Worm (Caenorhabditis elegans) whole organism, mixed stage, embryonic: ENCODE measurements around the gene nas-11.

Experiments
- ceh-43 ChIP-seq: fragments of 200-800 bp; sonication (Bioruptor generic); optimal IDR thresholded peaks from 2 replicates; lab custom pipeline; 2018; ENCODE audit warnings: mild to moderate bottlenecking, missing genetic modification characterization, moderate library complexity, missing compliant biosample characterization
- cnd-1 ChIP-seq: fragments of 200-800 bp; sonication (Bioruptor generic); optimal IDR thresholded peaks from 2 replicates; lab custom pipeline; 2018; ENCODE audit warnings: mild to moderate bottlenecking, missing genetic modification characterization, missing compliant biosample characterization
- elt-1 ChIP-seq: sonication (generic microtip); optimal IDR thresholded peaks from 2 replicates; lab custom pipeline; 2017; ENCODE audit warnings: missing genetic modification characterization, mild to moderate bottlenecking, missing compliant biosample characterization, antibody characterized with exemption, moderate library complexity, borderline replicate concordance; ENCODE audit not compliant: insufficient read depth
- flh-1 ChIP-seq: fragments of 200-800 bp; sonication (Bioruptor generic); optimal IDR thresholded peaks from 2 replicates; lab custom pipeline; 2018; ENCODE audit warnings: mild to moderate bottlenecking, missing genetic modification characterization, moderate library complexity, missing compliant biosample characterization
- lin-13 ChIP-seq: fragments of 150-350 bp; optimal IDR thresholded peaks from 2 replicates; lab custom pipeline; 2014; ENCODE audit warnings: missing biosample characterization, missing genetic modification characterization
- lin-32 ChIP-seq: fragments of 200-800 bp; sonication (Bioruptor generic); optimal IDR thresholded peaks from 2 replicates; lab custom pipeline; 2018; ENCODE audit warnings: mild to moderate bottlenecking, missing genetic modification characterization, missing compliant biosample characterization
- nhr-12 ChIP-seq: fragments of 150-350 bp; optimal IDR thresholded peaks from 2 replicates; lab custom pipeline; 2014; ENCODE audit warnings: missing biosample characterization, missing genetic modification characterization
- nhr-237 ChIP-seq: fragments of 150-350 bp; optimal IDR thresholded peaks from 2 replicates; lab custom pipeline; 2014; ENCODE audit warnings: missing biosample characterization, missing genetic modification characterization
- nhr-28 ChIP-seq: fragments of 150-350 bp; optimal IDR thresholded peaks from 2 replicates; lab custom pipeline; 2014; ENCODE audit warnings: missing biosample characterization, missing genetic modification characterization
- pha-4 ChIP-seq: fragments of 150-350 bp; optimal IDR thresholded peaks from 2 replicates; lab custom pipeline; 2018; ENCODE audit warnings: missing biosample characterization, missing genetic modification reagents, missing genetic modification characterization
- snpc-4 ChIP-seq: fragments of 150-350 bp; optimal IDR thresholded peaks from 2 replicates; lab custom pipeline; 2014; ENCODE audit warnings: missing biosample characterization, missing genetic modification characterization
- zip-8 ChIP-seq: fragments of 150-350 bp; optimal IDR thresholded peaks from 2 replicates; lab custom pipeline; 2014; ENCODE audit warnings: missing biosample characterization, missing genetic modification characterization

DNA sequence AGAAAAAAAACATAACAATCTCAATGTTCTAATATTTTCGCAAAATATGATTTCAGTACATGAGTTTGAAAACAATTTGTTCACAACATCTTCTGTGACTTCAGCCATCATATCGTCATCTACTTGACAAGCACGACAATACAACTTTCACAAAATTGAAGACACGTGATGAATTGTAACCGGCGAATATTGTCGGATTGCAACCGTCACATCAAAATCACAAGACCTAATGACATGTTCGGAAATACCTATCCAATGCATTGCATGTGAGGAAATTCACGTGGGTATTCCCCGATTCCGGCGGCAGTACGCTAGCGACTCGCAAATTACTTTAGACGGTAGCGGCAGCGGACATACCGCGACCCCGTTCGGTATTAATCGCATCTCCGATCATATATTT is 28.2 kb downstream of the nas-11 start:
- TF ChIP-seq pha-4 (tag; lab: Kevin White, UChicago): no peak
- TF ChIP-seq cnd-1 (tag; lab: Kevin White, UChicago): no peak
- TF ChIP-seq elt-1 (tag; lab: Kevin White, UChicago): no peak
- no peak for TF ChIP-seq nhr-12 (tag; lab: Kevin White, UChicago)
- TF ChIP-seq nhr-28 (tag; lab: Kevin White, UChicago): no peak
- TF ChIP-seq lin-13 (tag; lab: Kevin White, UChicago): no peak
- no peak for TF ChIP-seq lin-32 (GFP tag; lab: Kevin White, UChicago)
- TF ChIP-seq zip-8 (tag; lab: Kevin White, UChicago): no peak
- no peak for TF ChIP-seq flh-1
- no peak for TF ChIP-seq nhr-237 (tag; lab: Kevin White, UChicago)
- no peak for TF ChIP-seq snpc-4 (tag; lab: Kevin White, UChicago)
- no peak for TF ChIP-seq ceh-43 (GFP tag; lab: Kevin White, UChicago)
